Worm (Caenorhabditis elegans) whole organism, late embryonic: ENCODE data around the gene F21C10.11.
A peak's percentile ranks its signal among the peaks of the same experiment; 100 is the strongest.

ENCODE experiments used
- C08G9.2 ChIP-seq: sonication (generic microtip); optimal IDR thresholded peaks from 2 replicates; lab custom pipeline; 2016; ENCODE audit warnings: mild to moderate bottlenecking, missing genetic modification characterization, moderate library complexity, missing compliant biosample characterization
- T23F11.4 ChIP-seq: fragments of 200-800 bp; sonication (Bioruptor generic); optimal IDR thresholded peaks from 2 replicates; lab custom pipeline; 2018; ENCODE audit warnings: mild to moderate bottlenecking, missing genetic modification characterization, missing compliant biosample characterization
- Y22D7AL.16 ChIP-seq: sonication (generic microtip); optimal IDR thresholded peaks from 2 replicates; lab custom pipeline; 2016; ENCODE audit warnings: missing genetic modification characterization, missing compliant biosample characterization
- ceh-14 ChIP-seq: sonication (generic microtip); optimal IDR thresholded peaks from 2 replicates; lab custom pipeline; 2016; ENCODE audit warnings: missing genotype, missing genetic modification characterization, missing compliant biosample characterization
- ceh-18 ChIP-seq: sonication (generic microtip); optimal IDR thresholded peaks from 2 replicates; lab custom pipeline; 2016; ENCODE audit warnings: missing genetic modification characterization, missing compliant biosample characterization
- ceh-19 ChIP-seq: fragments of 200-800 bp; sonication (Bioruptor generic); optimal IDR thresholded peaks from 2 replicates; lab custom pipeline; 2018; ENCODE audit warnings: mild to moderate bottlenecking, missing genetic modification characterization, missing compliant biosample characterization
- ceh-2 ChIP-seq: sonication (generic microtip); optimal IDR thresholded peaks from 2 replicates; lab custom pipeline; 2016; ENCODE audit warnings: missing genotype, missing genetic modification characterization, missing compliant biosample characterization
- ceh-22 ChIP-seq: sonication (generic microtip); optimal IDR thresholded peaks from 2 replicates; lab custom pipeline; 2017; ENCODE audit warnings: missing biosample characterization, missing genetic modification characterization
- ceh-24 ChIP-seq: sonication (generic microtip); optimal IDR thresholded peaks from 2 replicates; lab custom pipeline; 2016; ENCODE audit warnings: mild to moderate bottlenecking, missing genetic modification characterization, missing compliant biosample characterization
- ceh-31 ChIP-seq: sonication (generic microtip); optimal IDR thresholded peaks from 2 replicates; lab custom pipeline; 2016; ENCODE audit warnings: missing genetic modification characterization, missing compliant biosample characterization
- ceh-34 ChIP-seq: sonication (generic microtip); optimal IDR thresholded peaks from 2 replicates; lab custom pipeline; 2016; ENCODE audit warnings: mild to moderate bottlenecking, missing genetic modification characterization, missing compliant biosample characterization
- ceh-48 ChIP-seq: sonication (generic microtip); optimal IDR thresholded peaks from 2 replicates; lab custom pipeline; 2016; ENCODE audit warnings: missing genetic modification characterization, inconsistent platforms, missing compliant biosample characterization
- dmd-4 ChIP-seq: sonication (generic microtip); optimal IDR thresholded peaks from 2 replicates; lab custom pipeline; 2016; ENCODE audit warnings: borderline replicate concordance, missing genetic modification characterization, missing compliant biosample characterization
- ets-4 ChIP-seq: sonication (generic microtip); optimal IDR thresholded peaks from 2 replicates; lab custom pipeline; 2016; ENCODE audit warnings: missing genetic modification characterization, missing compliant biosample characterization
- fax-1 ChIP-seq: sonication (generic microtip); optimal IDR thresholded peaks from 2 replicates; lab custom pipeline; 2016; ENCODE audit warnings: missing genotype, missing genetic modification characterization, missing compliant biosample characterization
- fkh-6 ChIP-seq: sonication (generic microtip); optimal IDR thresholded peaks from 2 replicates; lab custom pipeline; 2016; ENCODE audit warnings: missing genetic modification characterization, missing compliant biosample characterization
- hlh-13 ChIP-seq: fragments of 200-800 bp; sonication (Bioruptor generic); optimal IDR thresholded peaks from 2 replicates; lab custom pipeline; 2018; ENCODE audit warnings: mild to moderate bottlenecking, missing genetic modification characterization, missing compliant biosample characterization
- hlh-6 ChIP-seq: sonication (generic microtip); optimal IDR thresholded peaks from 2 replicates; lab custom pipeline; 2016; ENCODE audit warnings: missing genotype, missing genetic modification characterization, missing compliant biosample characterization
- hlh-8 ChIP-seq: sonication (generic microtip); optimal IDR thresholded peaks from 2 replicates; lab custom pipeline; 2016; ENCODE audit warnings: missing genotype, missing genetic modification characterization, missing compliant biosample characterization
- lim-6 ChIP-seq: sonication (generic microtip); optimal IDR thresholded peaks from 2 replicates; lab custom pipeline; 2016; ENCODE audit warnings: missing genetic modification characterization, missing compliant biosample characterization
- lin-11 ChIP-seq: fragments of 200-800 bp; sonication (Bioruptor generic); optimal IDR thresholded peaks from 2 replicates; lab custom pipeline; 2018; ENCODE audit warnings: mild to moderate bottlenecking, missing genetic modification characterization, missing compliant biosample characterization
- mec-3 ChIP-seq: sonication (generic microtip); optimal IDR thresholded peaks from 2 replicates; lab custom pipeline; 2016; ENCODE audit warnings: borderline replicate concordance, missing genetic modification characterization, missing compliant biosample characterization
- nhr-232 ChIP-seq: sonication (generic microtip); optimal IDR thresholded peaks from 2 replicates; lab custom pipeline; 2016; ENCODE audit warnings: missing genetic modification characterization, missing compliant biosample characterization
- npax-4 ChIP-seq: sonication (generic microtip); optimal IDR thresholded peaks from 2 replicates; lab custom pipeline; 2016; ENCODE audit warnings: missing genetic modification characterization, missing compliant biosample characterization
- odd-2 ChIP-seq: sonication (generic microtip); optimal IDR thresholded peaks from 2 replicates; lab custom pipeline; 2017; ENCODE audit warnings: antibody characterized with exemption, mild to moderate bottlenecking, missing genetic modification characterization, missing compliant biosample characterization
- pag-3 ChIP-seq: sonication (generic microtip); optimal IDR thresholded peaks from 2 replicates; lab custom pipeline; 2016; ENCODE audit warnings: missing compliant biosample characterization, missing genetic modification characterization, borderline replicate concordance
- pha-4 ChIP-seq: fragments of 150-350 bp; optimal IDR thresholded peaks from 2 replicates; lab custom pipeline; 2018; ENCODE audit warnings: missing biosample characterization, missing genetic modification reagents, missing genetic modification characterization
- pros-1 ChIP-seq: fragments of 150-350 bp; optimal IDR thresholded peaks from 2 replicates; lab custom pipeline; 2014; ENCODE audit warnings: missing biosample characterization, missing genetic modification reagents, missing genetic modification characterization
- sox-2 ChIP-seq: fragments of 200-800 bp; sonication (Bioruptor generic); IDR thresholded peaks from 2 replicates; pipeline ENCODE4 v1.3.6; 2022; ENCODE audit warnings: missing genetic modification reagents, missing genetic modification characterization, missing compliant biosample characterization
- syd-9 ChIP-seq: sonication (generic microtip); optimal IDR thresholded peaks from 2 replicates; lab custom pipeline; 2016; ENCODE audit warnings: mild to moderate bottlenecking, missing genetic modification characterization, moderate library complexity, missing compliant biosample characterization
- tbx-7 ChIP-seq: sonication (generic microtip); optimal IDR thresholded peaks from 2 replicates; lab custom pipeline; 2016; ENCODE audit warnings: missing genotype, missing genetic modification characterization, missing compliant biosample characterization
- unc-86 ChIP-seq: sonication (generic microtip); optimal IDR thresholded peaks from 2 replicates; lab custom pipeline; 2016; ENCODE audit warnings: missing genetic modification characterization, missing compliant biosample characterization
- zip-5 ChIP-seq: sonication (generic microtip); optimal IDR thresholded peaks from 2 replicates; lab custom pipeline; 2016; ENCODE audit warnings: missing genetic modification characterization, missing compliant biosample characterization

F21C10.11 gene

DNA sequence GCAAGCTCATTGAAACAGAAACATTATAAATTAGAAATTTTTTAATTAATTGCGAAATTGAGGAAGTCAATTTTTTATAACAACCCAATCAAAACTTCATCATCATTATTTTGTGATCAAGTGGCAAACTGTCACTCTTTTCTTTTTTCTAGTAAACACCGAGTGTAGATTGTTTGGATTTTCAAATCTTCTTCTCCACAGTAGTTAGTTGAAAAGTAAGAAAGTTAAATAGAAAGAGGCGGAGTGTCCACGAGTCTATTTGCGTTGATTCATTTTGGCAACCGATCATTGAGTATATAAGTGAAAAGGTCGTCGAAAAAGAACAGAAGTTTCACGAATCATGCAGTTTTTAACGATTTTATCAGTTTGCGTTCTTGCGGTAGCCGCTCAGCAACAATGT lies 14.0 kb upstream of the F21C10.11 start, which contains the start of gene pqn-31:
Gene pqn-31 (plus strand): TSS at position 301 of the 400 bp plus-strand sequence.
- no peak for TF ChIP-seq ceh-18 (tag; lab: Kevin White, UChicago)
- TF ChIP-seq ceh-24 (tag; lab: Kevin White, UChicago): no peak
- no peak for TF ChIP-seq npax-4 (tag; lab: Kevin White, UChicago)
- TF ChIP-seq fax-1 (tag; lab: Kevin White, UChicago): no peak
- no peak for TF ChIP-seq mec-3 (tag; lab: Kevin White, UChicago)
- TF ChIP-seq ceh-14 (tag; lab: Kevin White, UChicago): no peak
- TF ChIP-seq ceh-19 (GFP tag; lab: Kevin White, UChicago): no peak
- no peak for TF ChIP-seq tbx-7 (tag; lab: Kevin White, UChicago)

DNA sequence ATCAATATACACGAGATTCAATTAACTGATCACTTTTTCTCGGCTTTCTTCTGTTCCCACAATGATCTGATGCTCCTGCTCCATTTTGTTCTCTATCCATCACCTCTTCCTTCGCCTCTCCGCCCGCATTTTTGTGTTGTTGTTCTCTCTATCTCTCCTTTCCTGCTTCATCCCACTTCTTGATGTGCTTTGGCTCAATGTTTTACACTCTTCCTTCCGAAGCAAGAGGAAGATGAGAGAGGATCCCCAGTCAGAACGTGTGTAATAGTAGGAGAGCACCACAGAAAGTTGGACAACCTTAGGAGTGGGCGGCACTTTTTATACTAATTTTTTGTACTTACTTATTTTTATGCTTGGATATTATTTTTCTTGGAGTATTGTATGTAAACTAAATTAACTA lies 11.3 kb upstream of the F21C10.11 start:
- TF ChIP-seq pros-1 (tag; lab: Kevin White, UChicago) (no peak), ceh-48 (tag; lab: Kevin White, UChicago) (no peak), ets-4 (tag; lab: Kevin White, UChicago) (no peak), ceh-18 (tag; lab: Kevin White, UChicago) (peak; percentile 47), tbx-7 (tag; lab: Kevin White, UChicago) (no peak)

DNA sequence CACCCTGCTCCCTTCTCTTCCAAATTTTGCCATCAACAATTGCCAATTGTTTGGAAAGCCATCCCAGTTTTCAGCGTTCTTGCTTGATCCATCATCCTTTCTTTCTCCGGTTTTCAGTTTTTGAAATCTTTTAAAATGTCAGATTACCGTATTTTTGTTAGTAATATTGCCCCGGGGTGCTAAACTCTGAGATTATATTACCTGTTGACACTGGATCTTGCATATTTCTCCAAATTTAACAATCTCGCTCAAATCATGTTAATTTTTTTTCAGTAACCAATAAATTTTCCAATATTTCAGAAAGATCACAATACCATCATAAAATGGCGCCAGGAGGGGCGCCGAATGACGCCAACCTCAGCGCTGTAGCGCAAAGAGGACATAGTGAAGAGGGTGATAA lies 10.8 kb upstream of the F21C10.11 start, which contains the start of gene F21C10.7:
Gene F21C10.7 (plus strand): TSS at position 301 of the 400 bp plus-strand sequence.
- no peak for TF ChIP-seq unc-86 (tag; lab: Kevin White, UChicago)
- TF ChIP-seq ceh-2 (tag; lab: Kevin White, UChicago): no peak
- TF ChIP-seq zip-5 (tag; lab: Kevin White, UChicago): no peak
- no peak for TF ChIP-seq fkh-6 (tag; lab: Kevin White, UChicago)
- TF ChIP-seq C08G9.2 (tag; lab: Kevin White, UChicago): no peak
- TF ChIP-seq hlh-6 (tag; lab: Kevin White, UChicago): no peak
- TF ChIP-seq dmd-4 (tag; lab: Kevin White, UChicago): no peak
- no peak for TF ChIP-seq ceh-31
- TF ChIP-seq ceh-22 (tag; lab: Kevin White, UChicago): no peak
- TF ChIP-seq hlh-13 (GFP tag; lab: Kevin White, UChicago): no peak
- TF ChIP-seq lim-6 (tag; lab: Kevin White, UChicago): no peak
- TF ChIP-seq pha-4: no peak
- TF ChIP-seq Y22D7AL.16 (tag; lab: Kevin White, UChicago): no peak

DNA sequence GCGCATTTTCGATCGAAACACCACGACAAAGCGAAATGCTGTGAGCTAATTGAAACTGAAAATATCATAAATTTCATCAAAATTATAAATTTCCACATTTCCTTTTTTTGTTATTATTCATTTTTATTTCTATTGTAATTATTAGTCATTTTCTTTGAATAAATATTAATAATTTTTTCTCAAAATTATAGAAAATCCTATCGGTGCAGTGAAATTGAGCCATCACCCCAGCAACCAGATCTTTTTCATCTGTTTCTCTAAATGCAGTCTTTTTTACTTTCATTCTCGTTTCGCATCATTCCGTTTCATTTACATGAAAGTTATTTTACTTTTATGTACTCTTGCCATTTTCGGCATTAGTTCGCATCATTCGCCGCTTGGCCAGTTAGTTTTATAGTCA lies 1.3 kb upstream of the F21C10.11 start, which contains the start of gene F21C10.13:
Gene F21C10.13 (plus strand): TSS at position 301 of the 400 bp plus-strand sequence.
- TF ChIP-seq pag-3: no peak
- no peak for TF ChIP-seq pha-4
- no peak for TF ChIP-seq ceh-34
- no peak for TF ChIP-seq unc-86 (tag; lab: Kevin White, UChicago)
- TF ChIP-seq ceh-18 (tag; lab: Kevin White, UChicago): no peak
- no peak for TF ChIP-seq odd-2 (tag; lab: Kevin White, UChicago)
- TF ChIP-seq syd-9 (tag; lab: Kevin White, UChicago): no peak
- no peak for TF ChIP-seq sox-2 (GFP tag; lab: Robert Waterston, UW)
- no peak for TF ChIP-seq nhr-232

DNA sequence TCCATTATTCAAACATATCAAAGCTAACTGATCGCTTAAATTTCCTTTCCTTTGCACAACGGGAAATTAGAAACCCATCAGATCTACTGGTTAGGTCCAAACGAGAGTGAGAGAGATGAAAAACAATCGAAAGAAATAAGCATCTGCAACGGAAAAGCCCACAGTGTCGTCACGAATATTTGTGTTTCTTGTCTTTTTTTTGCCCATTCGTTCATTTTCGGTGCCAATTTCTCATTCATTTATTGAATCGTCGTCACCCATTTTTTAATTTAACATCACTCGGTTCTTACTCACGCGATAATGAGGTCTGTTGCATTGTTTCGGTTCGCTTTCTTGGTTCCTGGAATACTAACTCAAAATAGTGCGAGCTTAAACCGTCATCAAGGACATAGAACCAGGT lies 894 bp downstream of the F21C10.11 start, which contains the start of gene F21C10.6:
Gene F21C10.6 (plus strand): TSS at position 301 of the 400 bp plus-strand sequence.
- TF ChIP-seq lin-11 (tag; lab: Kevin White, UChicago): no peak
- no peak for TF ChIP-seq syd-9 (tag; lab: Kevin White, UChicago)
- TF ChIP-seq T23F11.4: no peak
- TF ChIP-seq odd-2 (tag; lab: Kevin White, UChicago): no peak
- TF ChIP-seq ceh-34: no peak
- TF ChIP-seq hlh-8 (tag; lab: Kevin White, UChicago): no peak
- TF ChIP-seq hlh-6 (tag; lab: Kevin White, UChicago): no peak
- TF ChIP-seq ceh-24 (tag; lab: Kevin White, UChicago): no peak
